Worm (Caenorhabditis elegans) whole organism, L2 larva: ENCODE measurements around the gene C45E5.1.

Experiments
- C34F6.9 ChIP-seq: fragments of 150-350 bp; optimal IDR thresholded peaks from 2 replicates; lab custom pipeline; 2014; ENCODE audit warnings: missing biosample characterization, missing genetic modification characterization
- F13H6.1 ChIP-seq: sonication (generic microtip); optimal IDR thresholded peaks from 2 replicates; lab custom pipeline; 2016; ENCODE audit warnings: missing genetic modification characterization, missing compliant biosample characterization
- R02D3.7 ChIP-seq: fragments of 150-350 bp; optimal IDR thresholded peaks from 2 replicates; lab custom pipeline; 2014; ENCODE audit warnings: missing biosample characterization, missing genetic modification characterization
- Y55F3AM.14 ChIP-seq: fragments of 200-800 bp; sonication (Bioruptor generic); optimal IDR thresholded peaks from 2 replicates; lab custom pipeline; 2018; ENCODE audit warnings: mild to moderate bottlenecking, missing genetic modification characterization, missing compliant biosample characterization
- ZK546.5 ChIP-seq: sonication (generic microtip); optimal IDR thresholded peaks from 2 replicates; lab custom pipeline; 2017; ENCODE audit warnings: missing biosample characterization, missing genetic modification characterization
- aly-2 ChIP-seq: fragments of 150-350 bp; optimal IDR thresholded peaks from 2 replicates; lab custom pipeline; 2014; ENCODE audit warnings: missing biosample characterization, missing genetic modification characterization
- ama-1 ChIP-seq: fragments of 150-350 bp; optimal IDR thresholded peaks from 2 replicates; lab custom pipeline; 2018; ENCODE audit warnings: inconsistent platforms
- blmp-1 ChIP-seq: sonication (generic microtip); optimal IDR thresholded peaks from 2 replicates; lab custom pipeline; 2017; ENCODE audit warnings: missing genetic modification characterization, mild to moderate bottlenecking, missing compliant biosample characterization, antibody characterized with exemption, moderate library complexity; ENCODE audit not compliant: insufficient read depth
- ceh-16 ChIP-seq: fragments of 150-350 bp; optimal IDR thresholded peaks from 2 replicates; lab custom pipeline; 2014; ENCODE audit warnings: missing biosample characterization, missing genetic modification characterization
- ceh-82 ChIP-seq: fragments of 150-350 bp; optimal IDR thresholded peaks from 2 replicates; lab custom pipeline; 2014; ENCODE audit warnings: missing biosample characterization, missing genetic modification characterization
- crh-2 ChIP-seq: sonication (generic microtip); optimal IDR thresholded peaks from 2 replicates; lab custom pipeline; 2017; ENCODE audit warnings: missing biosample characterization, missing genetic modification characterization
- dmd-4 ChIP-seq: sonication (generic microtip); optimal IDR thresholded peaks from 2 replicates; lab custom pipeline; 2017; ENCODE audit warnings: missing biosample characterization, missing genetic modification characterization
- elt-1 ChIP-seq: fragments of 150-350 bp; optimal IDR thresholded peaks from 2 replicates; lab custom pipeline; 2014; ENCODE audit warnings: missing biosample characterization, missing genetic modification characterization
- elt-3 ChIP-seq: sonication (generic microtip); optimal IDR thresholded peaks from 2 replicates; lab custom pipeline; 2017; ENCODE audit warnings: missing biosample characterization, missing genetic modification characterization
- fos-1 ChIP-seq: fragments of 150-350 bp; optimal IDR thresholded peaks from 2 replicates; lab custom pipeline; 2014; ENCODE audit warnings: missing biosample characterization, missing genetic modification characterization
- gmeb-1 ChIP-seq: fragments of 150-350 bp; optimal IDR thresholded peaks from 2 replicates; lab custom pipeline; 2014; ENCODE audit warnings: missing biosample characterization, missing genetic modification characterization
- lin-11 ChIP-seq: fragments of 150-350 bp; sonication (generic microtip); optimal IDR thresholded peaks from 2 replicates; lab custom pipeline; 2014; ENCODE audit warnings: missing biosample characterization, missing genetic modification characterization, inconsistent platforms, mixed read lengths
- lin-13 ChIP-seq: fragments of 150-350 bp; optimal IDR thresholded peaks from 2 replicates; lab custom pipeline; 2014; ENCODE audit warnings: missing biosample characterization, missing genetic modification reagents, missing genetic modification characterization
- lin-39 ChIP-seq: fragments of 150-350 bp; optimal IDR thresholded peaks from 2 replicates; lab custom pipeline; 2014; ENCODE audit warnings: missing biosample characterization, missing genetic modification reagents, missing genetic modification characterization
- lsy-2 ChIP-seq, 2 experiments: fragments of 150-350 bp in 1 of 2; sonication (generic microtip) in 1 of 2; optimal IDR thresholded peaks; 2 replicates each; lab custom pipeline; 2014 to 2017; ENCODE audit warnings: missing biosample characterization in 2 of 2, missing genetic modification characterization in 2 of 2
- mab-5 ChIP-seq: fragments of 150-350 bp; optimal IDR thresholded peaks from 2 replicates; lab custom pipeline; 2014; ENCODE audit warnings: missing biosample characterization, missing genetic modification characterization
- mdl-1 ChIP-seq, 2 experiments: fragments of 150-350 bp in 1 of 2; sonication (generic microtip) in 1 of 2; optimal IDR thresholded peaks; 2 replicates each; lab custom pipeline; 2017; ENCODE audit warnings: missing biosample characterization in 2 of 2, missing genetic modification characterization in 2 of 2
- nhr-10 ChIP-seq: sonication (generic microtip); optimal IDR thresholded peaks from 2 replicates; lab custom pipeline; 2017; ENCODE audit warnings: missing biosample characterization, missing genetic modification characterization
- nhr-11 ChIP-seq: fragments of 150-350 bp; optimal IDR thresholded peaks from 2 replicates; lab custom pipeline; 2014; ENCODE audit warnings: missing biosample characterization, missing genetic modification characterization
- nhr-12 ChIP-seq: fragments of 150-350 bp; optimal IDR thresholded peaks from 2 replicates; lab custom pipeline; 2014; ENCODE audit warnings: missing biosample characterization, missing genetic modification characterization
- nhr-129 ChIP-seq: fragments of 150-350 bp; optimal IDR thresholded peaks from 2 replicates; lab custom pipeline; 2014; ENCODE audit warnings: missing biosample characterization, missing genetic modification characterization
- nhr-21 ChIP-seq: fragments of 150-350 bp; optimal IDR thresholded peaks from 2 replicates; lab custom pipeline; 2014; ENCODE audit warnings: missing biosample characterization, missing genetic modification characterization
- nhr-23 ChIP-seq: fragments of 150-350 bp; optimal IDR thresholded peaks from 2 replicates; lab custom pipeline; 2014; ENCODE audit warnings: missing biosample characterization, missing genetic modification reagents, missing genetic modification characterization
- nhr-25 ChIP-seq: fragments of 150-350 bp; sonication (generic microtip); optimal IDR thresholded peaks from 3 replicates; lab custom pipeline; 2014; ENCODE audit warnings: missing biosample characterization, missing genetic modification characterization
- nhr-6 ChIP-seq: fragments of 150-350 bp; optimal IDR thresholded peaks from 2 replicates; lab custom pipeline; 2014; ENCODE audit warnings: missing biosample characterization, missing genetic modification characterization
- nhr-77 ChIP-seq: fragments of 150-350 bp; optimal IDR thresholded peaks from 2 replicates; lab custom pipeline; 2014; ENCODE audit warnings: missing biosample characterization, missing genetic modification characterization
- peb-1 ChIP-seq: fragments of 150-350 bp; optimal IDR thresholded peaks from 2 replicates; lab custom pipeline; 2014; ENCODE audit warnings: missing biosample characterization, missing genetic modification characterization
- sem-4 ChIP-seq: fragments of 150-350 bp; optimal IDR thresholded peaks from 2 replicates; lab custom pipeline; 2014; ENCODE audit warnings: missing biosample characterization, missing genetic modification reagents, missing genetic modification characterization
- skn-1 ChIP-seq: sonication (generic microtip); optimal IDR thresholded peaks from 2 replicates; lab custom pipeline; 2017; ENCODE audit warnings: missing biosample characterization, missing genetic modification characterization
- sma-3 ChIP-seq: sonication (generic microtip); optimal IDR thresholded peaks from 2 replicates; lab custom pipeline; 2016; ENCODE audit warnings: missing genetic modification reagents, missing genetic modification characterization, missing compliant biosample characterization
- sma-9 ChIP-seq, 2 experiments: fragments of 150-350 bp in 1 of 2; sonication (generic microtip) in 1 of 2; optimal IDR thresholded peaks; 2 replicates each; lab custom pipeline; 2014 to 2016; ENCODE audit warnings: missing genetic modification characterization in 2 of 2, mild to moderate bottlenecking in 1 of 2, missing biosample characterization in 1 of 2, missing compliant biosample characterization in 1 of 2, missing genetic modification reagents in 1 of 2, moderate library complexity in 1 of 2
- snpc-4 ChIP-seq: fragments of 150-350 bp; optimal IDR thresholded peaks from 2 replicates; lab custom pipeline; 2014; ENCODE audit warnings: missing biosample characterization, missing genetic modification characterization
- unc-39 ChIP-seq: fragments of 150-350 bp; optimal IDR thresholded peaks from 2 replicates; lab custom pipeline; 2014; ENCODE audit warnings: missing biosample characterization, missing genetic modification characterization
- unc-55 ChIP-seq: fragments of 150-350 bp; sonication (generic microtip); optimal IDR thresholded peaks from 3 replicates; lab custom pipeline; 2014; ENCODE audit warnings: missing biosample characterization, missing genetic modification reagents, missing genetic modification characterization
- unc-62 ChIP-seq: fragments of 150-350 bp; optimal IDR thresholded peaks from 2 replicates; lab custom pipeline; 2014; ENCODE audit warnings: missing biosample characterization, missing genetic modification reagents, missing genetic modification characterization
- ztf-11 ChIP-seq: sonication (generic microtip); optimal IDR thresholded peaks from 2 replicates; lab custom pipeline; 2017; ENCODE audit warnings: missing biosample characterization, missing genetic modification characterization
- ztf-4 ChIP-seq: fragments of 150-350 bp; optimal IDR thresholded peaks from 2 replicates; lab custom pipeline; 2014; ENCODE audit warnings: missing biosample characterization, missing genetic modification characterization

C45E5.1 gene

DNA sequence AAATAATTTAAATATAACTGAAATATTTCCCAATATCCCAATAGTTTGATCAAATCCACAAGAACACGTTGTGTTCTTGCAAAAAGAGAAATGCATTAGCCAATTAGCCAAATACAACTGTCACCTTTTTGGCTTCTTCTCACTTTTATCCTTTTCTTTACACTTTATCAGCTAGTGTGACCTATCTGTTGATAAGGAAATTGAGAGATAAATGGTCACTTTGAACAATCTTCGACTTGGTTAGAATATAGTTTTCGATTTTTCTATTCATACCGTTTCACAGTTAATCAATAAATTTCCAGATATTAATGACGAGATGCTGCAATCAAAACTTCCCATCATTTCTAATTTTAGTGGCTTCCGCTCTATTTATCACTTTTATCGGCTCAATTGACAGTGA lies 35.4 kb upstream of the C45E5.1 start, which contains the start of gene C55C3.1:
C55C3.1 (plus strand) TSS at position 301 of the 400 bp plus-strand sequence.
- no peak for TF ChIP-seq dmd-4
- TF ChIP-seq sma-9 (GFP tag; optimal IDR thresholded peaks at IDR 0.05; lab: Kevin White, UChicago): no peak
- no peak for TF ChIP-seq sma-9 (tag; optimal IDR thresholded peaks at IDR 0.05; lab: Kevin White, UChicago)
- no peak for TF ChIP-seq nhr-23
- TF ChIP-seq peb-1 (tag; lab: Kevin White, UChicago): no peak
- no peak for TF ChIP-seq nhr-11 (tag; lab: Kevin White, UChicago)
- TF ChIP-seq mab-5: no peak
- TF ChIP-seq gmeb-1 (tag; lab: Kevin White, UChicago): no peak
- no peak for TF ChIP-seq lsy-2 (tag; optimal IDR thresholded peaks at IDR 0.05; lab: Kevin White, UChicago)
- TF ChIP-seq ceh-16 (tag; lab: Kevin White, UChicago): no peak
- no peak for TF ChIP-seq unc-55 (GFP tag; lab: Kevin White, UChicago)
- no peak for TF ChIP-seq mdl-1 (tag; optimal IDR thresholded peaks at IDR 0.05; lab: Kevin White, UChicago)
- no peak for TF ChIP-seq ztf-11 (tag; lab: Kevin White, UChicago)
- no peak for TF ChIP-seq fos-1 (tag; lab: Kevin White, UChicago)
- no peak for TF ChIP-seq Y55F3AM.14 (GFP tag; lab: Kevin White, UChicago)
- TF ChIP-seq sma-3: no peak
- no peak for TF ChIP-seq C34F6.9 (tag; lab: Kevin White, UChicago)
- TF ChIP-seq, all 48 proteins: peak for 0

DNA sequence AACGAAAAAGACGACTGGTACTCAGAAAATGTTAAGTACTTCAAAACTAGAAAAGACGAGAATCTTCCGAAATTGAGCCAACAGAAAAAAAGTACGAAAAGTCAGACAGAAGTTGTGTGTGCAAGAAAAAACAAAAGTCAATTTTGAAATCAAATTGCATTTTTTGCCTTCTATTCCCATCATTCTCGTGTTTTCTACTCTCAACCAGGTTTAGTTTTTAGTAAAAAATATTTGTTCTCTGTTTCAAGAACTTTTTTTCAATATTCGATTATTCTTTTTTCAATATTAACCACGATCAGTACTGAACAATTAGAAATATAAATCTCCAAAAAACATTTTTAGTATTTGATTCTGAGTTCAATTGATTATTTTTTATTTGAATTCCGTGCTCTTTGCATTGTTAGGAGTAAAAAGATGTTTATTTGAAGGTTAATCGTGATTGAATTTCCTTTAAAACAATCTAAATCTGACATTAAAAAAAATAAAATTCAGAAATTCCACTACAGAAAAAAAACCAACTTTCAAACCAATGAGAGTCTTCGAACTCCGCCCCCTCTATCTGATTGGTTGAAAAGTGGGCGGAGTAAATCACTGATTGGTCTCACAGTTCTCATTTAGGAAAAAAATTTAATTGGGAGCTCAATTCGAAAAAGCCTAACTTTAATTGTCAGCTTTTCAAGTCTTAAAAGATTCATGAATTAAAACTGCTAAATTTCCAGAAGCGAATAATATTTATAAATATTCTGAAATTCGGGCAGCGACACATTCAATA lies 28.7 kb upstream of the C45E5.1 start:
- TF ChIP-seq skn-1 (tag; lab: Kevin White, UChicago) (no peak), nhr-6 (tag; lab: Kevin White, UChicago) (no peak), ceh-82 (tag; lab: Kevin White, UChicago) (no peak), lsy-2 (tag; optimal IDR thresholded peaks at IDR 0.05; lab: Kevin White, UChicago) (no peak), mab-5 (no peak), dmd-4 (no peak)

DNA sequence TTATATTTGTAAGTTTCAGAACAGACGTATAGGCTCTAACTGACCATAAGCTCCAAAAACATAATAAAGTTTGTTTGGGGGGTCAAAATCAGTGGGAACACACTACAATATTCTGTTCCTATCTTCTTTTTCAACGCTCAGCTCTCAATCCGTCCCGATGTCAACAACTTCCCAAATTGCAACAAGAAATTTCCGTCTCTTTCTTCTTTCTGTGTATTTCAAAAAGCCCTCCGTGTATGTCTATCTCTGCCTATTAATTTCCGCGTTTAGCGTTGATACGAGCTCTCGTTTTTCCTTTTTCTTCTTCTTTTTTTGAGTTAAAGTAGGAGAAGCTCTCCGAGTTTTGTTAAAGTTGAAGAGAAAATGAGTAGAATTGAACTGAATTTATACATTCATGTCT lies 20.5 kb upstream of the C45E5.1 start:
- TF ChIP-seq unc-39: no peak
- TF ChIP-seq F13H6.1 (tag; lab: Kevin White, UChicago): no peak
- no peak for TF ChIP-seq blmp-1
- TF ChIP-seq ztf-11 (tag; lab: Kevin White, UChicago): no peak
- TF ChIP-seq mdl-1 (tag; optimal IDR thresholded peaks at IDR 0.05; lab: Kevin White, UChicago): no peak
- no peak for TF ChIP-seq lin-11 (tag; lab: Kevin White, UChicago)
- TF ChIP-seq sma-3: no peak
- no peak for TF ChIP-seq elt-3 (tag; lab: Kevin White, UChicago)
- no peak for TF ChIP-seq ama-1 (lab: Kevin White, UChicago)
- no peak for TF ChIP-seq elt-1 (tag; lab: Kevin White, UChicago)
- TF ChIP-seq lsy-2 (tag; optimal IDR thresholded peaks at IDR 0.05; lab: Kevin White, UChicago): no peak
- no peak for TF ChIP-seq sem-4 (tag; lab: Kevin White, UChicago)
- no peak for TF ChIP-seq unc-62
- no peak for TF ChIP-seq sma-9 (GFP tag; optimal IDR thresholded peaks at IDR 0.05; lab: Kevin White, UChicago)
- TF ChIP-seq sma-9 (tag; optimal IDR thresholded peaks at IDR 0.05; lab: Kevin White, UChicago): no peak
- no peak for TF ChIP-seq dmd-4
- TF ChIP-seq crh-2: no peak
- TF ChIP-seq peb-1 (tag; lab: Kevin White, UChicago): no peak
- no peak for TF ChIP-seq nhr-25 (tag; lab: Kevin White, UChicago)
- no peak for TF ChIP-seq snpc-4 (tag; lab: Kevin White, UChicago)

DNA sequence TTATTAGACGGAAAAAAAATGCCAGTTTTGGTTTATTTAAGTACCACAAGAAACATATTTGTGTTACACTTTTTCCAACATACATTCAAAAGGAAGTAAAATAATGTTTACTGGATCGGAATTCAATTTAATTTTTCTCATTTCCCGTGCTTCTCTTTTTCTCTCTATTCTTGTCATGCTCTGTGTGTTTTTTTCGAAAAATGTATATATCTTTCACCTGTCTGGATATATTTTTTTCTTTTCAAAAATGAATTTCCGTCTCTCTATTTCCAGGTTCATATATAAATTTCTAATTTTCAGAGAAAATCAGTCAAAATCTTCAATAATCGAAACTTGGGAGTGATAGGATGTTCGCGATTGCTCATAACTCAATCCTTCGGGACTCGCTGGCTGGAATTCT lies 18.9 kb upstream of the C45E5.1 start, which contains the start of gene H35B03.1:
H35B03.1 (plus strand) TSS at position 301 of the 400 bp plus-strand sequence.
- TF ChIP-seq unc-62 (no peak), skn-1 (tag; lab: Kevin White, UChicago) (no peak), nhr-77 (tag; lab: Kevin White, UChicago) (no peak), blmp-1 (no peak), lin-11 (tag; lab: Kevin White, UChicago) (no peak), Y55F3AM.14 (GFP tag; lab: Kevin White, UChicago) (no peak), ceh-82 (tag; lab: Kevin White, UChicago) (no peak)

DNA sequence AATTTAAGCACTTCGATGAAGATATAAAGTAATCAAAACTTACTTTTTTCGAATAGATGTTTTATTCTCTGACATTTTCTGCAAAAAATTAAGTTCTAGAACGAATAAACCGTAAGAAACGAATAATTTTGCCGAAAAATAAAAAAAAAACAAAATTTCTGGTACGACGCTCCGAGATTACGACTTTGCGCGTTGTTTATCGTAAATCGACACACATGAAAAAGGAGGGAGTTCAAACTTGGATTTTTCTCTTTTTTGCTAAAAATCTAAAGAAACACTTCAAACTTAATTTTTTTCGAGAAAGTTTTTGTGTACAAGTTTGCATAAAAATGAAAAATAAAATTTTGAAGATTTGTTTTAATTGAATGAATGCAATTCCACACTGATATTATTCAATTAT lies 12.6 kb upstream of the C45E5.1 start, which contains the start of gene H35B03.2:
H35B03.2 (minus strand) TSS at position 78 of the 400 bp plus-strand sequence.
- TF ChIP-seq nhr-12 (no peak), R02D3.7 (tag; lab: Kevin White, UChicago) (peak; percentile 97), nhr-10 (tag; lab: Kevin White, UChicago) (no peak), C34F6.9 (tag; lab: Kevin White, UChicago) (peak; percentile 73), unc-55 (GFP tag; lab: Kevin White, UChicago) (peak; percentile 90), ZK546.5 (tag; lab: Kevin White, UChicago) (no peak), dmd-4 (no peak), elt-1 (tag; lab: Kevin White, UChicago) (no peak), lin-13 (GFP tag; lab: Kevin White, UChicago) (peak; percentile 51), aly-2 (tag; lab: Kevin White, UChicago) (no peak), ztf-4 (tag; lab: Kevin White, UChicago) (no peak), lin-39 (tag; lab: Kevin White, UChicago) (no peak), nhr-21 (tag; lab: Kevin White, UChicago) (peak; percentile 34), ama-1 (lab: Kevin White, UChicago) (no peak), nhr-129 (tag; lab: Kevin White, UChicago) (peak; percentile 50), nhr-23 (no peak), nhr-77 (tag; lab: Kevin White, UChicago) (no peak), snpc-4 (tag; lab: Kevin White, UChicago) (peak; percentile 36), F13H6.1 (tag; lab: Kevin White, UChicago) (peak; percentile 36), sem-4 (tag; lab: Kevin White, UChicago) (no peak), unc-39 (no peak)
